Fruit fly (Drosophila melanogaster) whole organism, wandering third instar larva: ENCODE results near the gene Hpr1.

ENCODE experiments used
- Abd-B ChIP-seq: fragments of >200 bp; optimal IDR thresholded peaks from 2 replicates; lab custom pipeline; 2017; ENCODE audit warnings: missing biosample characterization, missing genetic modification characterization
- CG32264 ChIP-seq: fragments of 200-800 bp; sonication (Bioruptor generic); optimal IDR thresholded peaks from 2 replicates; lab custom pipeline; 2016; ENCODE audit warnings: missing biosample characterization, missing genetic modification characterization
- CG9705 ChIP-seq: fragments of 200-800 bp; sonication (Bioruptor generic); optimal IDR thresholded peaks from 2 replicates; lab custom pipeline; 2018; ENCODE audit warnings: missing biosample characterization, mild to moderate bottlenecking, missing genetic modification characterization
- CrebA ChIP-seq: fragments of 200-800 bp; sonication (Bioruptor generic); optimal IDR thresholded peaks from 2 replicates; lab custom pipeline; 2016; ENCODE audit warnings: missing biosample characterization, mild to moderate bottlenecking, missing genetic modification characterization, borderline replicate concordance
- Dfd ChIP-seq: fragments of >200 bp; optimal IDR thresholded peaks from 2 replicates; lab custom pipeline; 2017; ENCODE audit warnings: missing biosample characterization, missing genetic modification characterization
- Dif ChIP-seq: fragments of 200-275, 200-300 bp; sonication (Bioruptor generic); optimal IDR thresholded peaks from 2 replicates; lab custom pipeline; 2018; ENCODE audit warnings: missing biosample characterization, missing genetic modification characterization; ENCODE audit not compliant: partially characterized antibody
- GATAd ChIP-seq: sonication (Bioruptor generic); optimal IDR thresholded peaks from 2 replicates; lab custom pipeline; 2016; ENCODE audit warnings: missing biosample characterization, missing genetic modification characterization
- HLH106 ChIP-seq: fragments of 200-800 bp; optimal IDR thresholded peaks from 3 replicates; lab custom pipeline; 2019; ENCODE audit warnings: missing biosample characterization, mild to moderate bottlenecking, missing genetic modification characterization, moderate library complexity
- Hnf4 ChIP-seq: fragments of 200-800 bp; sonication (Bioruptor generic); optimal IDR thresholded peaks from 2 replicates; lab custom pipeline; 2016; ENCODE audit warnings: missing biosample characterization, mild to moderate bottlenecking, missing genetic modification characterization
- Hr78 ChIP-seq: fragments of >200 bp; optimal IDR thresholded peaks from 2 replicates; lab custom pipeline; 2017; ENCODE audit warnings: missing biosample characterization, missing genetic modification characterization
- Hr83 ChIP-seq: fragments of 200-300 bp; sonication (Bioruptor generic); optimal IDR thresholded peaks from 2 replicates; lab custom pipeline; 2016; ENCODE audit warnings: missing biosample characterization, mild to moderate bottlenecking, missing genetic modification characterization, moderate library complexity; ENCODE audit not compliant: poor library complexity, severe bottlenecking
- Jra ChIP-seq: sonication (Bioruptor generic); optimal IDR thresholded peaks from 2 replicates; lab custom pipeline; 2016; ENCODE audit warnings: missing biosample characterization, missing genetic modification characterization
- Mio ChIP-seq: sonication (Bioruptor generic); optimal IDR thresholded peaks from 2 replicates; lab custom pipeline; 2016; ENCODE audit warnings: missing biosample characterization, missing genetic modification characterization
- Myc ChIP-seq: fragments of >200 bp; optimal IDR thresholded peaks from 2 replicates; lab custom pipeline; 2017
- N ChIP-seq: fragments of >200 bp; optimal IDR thresholded peaks from 2 replicates; lab custom pipeline; 2018; ENCODE audit warnings: missing biosample characterization, missing external identifiers, missing genetic modification characterization
- OdsH ChIP-seq: fragments of 200-800 bp; sonication (Bioruptor generic); optimal IDR thresholded peaks from 2 replicates; lab custom pipeline; 2016; ENCODE audit warnings: missing biosample characterization, mild to moderate bottlenecking, missing genetic modification characterization
- Rel ChIP-seq, 2 experiments: fragments of 200-800 bp; sonication (Bioruptor generic) in 1 of 2; optimal IDR thresholded peaks; 2 replicates in 1 of 2; 3 replicates in 1 of 2; lab custom pipeline; 2016 to 2019; ENCODE audit warnings: mild to moderate bottlenecking in 2 of 2, missing biosample characterization in 2 of 2, missing genetic modification characterization in 2 of 2, moderate library complexity in 1 of 2
- Sp1 ChIP-seq: fragments of 200-800 bp; sonication (Bioruptor generic); optimal IDR thresholded peaks from 3 replicates; lab custom pipeline; 2019; ENCODE audit warnings: missing biosample characterization, mild to moderate bottlenecking, missing genetic modification characterization, moderate library complexity
- Vsx2 ChIP-seq: fragments of 200-300, 225-300 bp; sonication (Bioruptor generic); optimal IDR thresholded peaks from 2 replicates; lab custom pipeline; 2018; ENCODE audit warnings: missing biosample characterization, missing genetic modification characterization; ENCODE audit not compliant: partially characterized antibody
- br ChIP-seq: fragments of 200-800 bp; sonication (Bioruptor generic); optimal IDR thresholded peaks from 2 replicates; lab custom pipeline; 2016; ENCODE audit warnings: missing biosample characterization, missing genetic modification characterization
- brk ChIP-seq: fragments of 200-800 bp; sonication (Bioruptor generic); optimal IDR thresholded peaks from 2 replicates; lab custom pipeline; 2016; ENCODE audit warnings: missing biosample characterization, mild to moderate bottlenecking, missing genetic modification characterization
- dl ChIP-seq, 2 experiments: fragments of 175-275, 200-275 bp in 1 of 2; fragments of 200-275 bp in 1 of 2; sonication (Bioruptor generic); optimal IDR thresholded peaks; lab custom pipeline; 2018; ENCODE audit warnings: mild to moderate bottlenecking in 2 of 2, missing biosample characterization in 2 of 2, missing genetic modification characterization in 2 of 2, moderate library complexity in 2 of 2; ENCODE audit not compliant: partially characterized antibody in 2 of 2, insufficient read depth in 1 of 2
- dmrt93B ChIP-seq: fragments of 200-800 bp; sonication (Bioruptor generic); optimal IDR thresholded peaks from 2 replicates; lab custom pipeline; 2018; ENCODE audit warnings: missing biosample characterization, mild to moderate bottlenecking, missing genetic modification characterization
- dsf ChIP-seq: sonication (Bioruptor generic); optimal IDR thresholded peaks from 2 replicates; lab custom pipeline; 2016; ENCODE audit warnings: missing biosample characterization, missing genetic modification characterization, borderline replicate concordance
- ey ChIP-seq: fragments of 200-800 bp; sonication (Bioruptor generic); optimal IDR thresholded peaks from 2 replicates; lab custom pipeline; 2016; ENCODE audit warnings: missing biosample characterization, missing genetic modification characterization
- foxo ChIP-seq, 2 experiments: fragments of 200-800 bp; sonication (Bioruptor generic); optimal IDR thresholded peaks; 2 replicates in 1 of 2; 3 replicates in 1 of 2; lab custom pipeline; 2016 to 2017; ENCODE audit warnings: missing biosample characterization in 2 of 2, missing genetic modification characterization in 2 of 2
- fru ChIP-seq: fragments of 200-800 bp; sonication (Bioruptor generic); optimal IDR thresholded peaks from 3 replicates; lab custom pipeline; 2016; ENCODE audit warnings: missing biosample characterization, mild to moderate bottlenecking, missing genetic modification characterization
- h ChIP-seq: fragments of 200-800 bp; sonication (Bioruptor generic); optimal IDR thresholded peaks from 3 replicates; lab custom pipeline; 2016; ENCODE audit warnings: missing biosample characterization, mild to moderate bottlenecking, missing genetic modification characterization
- jim ChIP-seq: fragments of 175-275, 200-325 bp; sonication (Bioruptor generic); optimal IDR thresholded peaks from 2 replicates; lab custom pipeline; 2016; ENCODE audit warnings: missing biosample characterization, mild to moderate bottlenecking, missing genetic modification characterization
- lola ChIP-seq: fragments of >200 bp; optimal IDR thresholded peaks from 2 replicates; lab custom pipeline; 2017; ENCODE audit warnings: missing biosample characterization, missing genetic modification characterization
- pan ChIP-seq: fragments of >200 bp; optimal IDR thresholded peaks from 2 replicates; lab custom pipeline; 2017
- psq ChIP-seq: fragments of 200-800 bp; sonication (Bioruptor generic); optimal IDR thresholded peaks from 3 replicates; lab custom pipeline; 2017; ENCODE audit warnings: missing biosample characterization, mild to moderate bottlenecking, missing genetic modification characterization, moderate library complexity
- rgr ChIP-seq: fragments of 200-800 bp; sonication (Bioruptor generic); optimal IDR thresholded peaks from 3 replicates; lab custom pipeline; 2016; ENCODE audit warnings: missing biosample characterization, mild to moderate bottlenecking, missing genetic modification characterization
- sage ChIP-seq: fragments of 200-800 bp; sonication (Bioruptor generic); optimal IDR thresholded peaks from 2 replicates; lab custom pipeline; 2016; ENCODE audit warnings: missing biosample characterization, mild to moderate bottlenecking, missing genetic modification characterization
- sv ChIP-seq: fragments of 200-800 bp; sonication (Bioruptor generic); optimal IDR thresholded peaks from 3 replicates; lab custom pipeline; 2016; ENCODE audit warnings: missing biosample characterization, missing genetic modification characterization
- tai ChIP-seq: sonication (Bioruptor generic); optimal IDR thresholded peaks from 2 replicates; lab custom pipeline; 2016; ENCODE audit warnings: missing biosample characterization, missing genetic modification characterization
- usp ChIP-seq: fragments of >200 bp; optimal IDR thresholded peaks from 2 replicates; lab custom pipeline; 2017; ENCODE audit warnings: missing biosample characterization, missing genetic modification characterization
- woc ChIP-seq: sonication (Bioruptor generic); optimal IDR thresholded peaks from 2 replicates; lab custom pipeline; 2016; ENCODE audit warnings: missing biosample characterization, mild to moderate bottlenecking, missing genetic modification characterization

The Hpr1 gene

dm6 chr3R:5861218-5861902, 40.1 kb upstream of the Hpr1 start:
- no peak for TF ChIP-seq Dfd (GFP tag; lab: Kevin White, UChicago)
- no peak for TF ChIP-seq dl (GFP tag; optimal IDR thresholded peaks at IDR 0.05; lab: Kevin White, UChicago; ENCODE audit: insufficient read depth in 1 of 2, partially characterized antibody in 2 of 2)
- no peak for TF ChIP-seq Myc (lab: Kevin White, UChicago)
- no peak for TF ChIP-seq Rel (GFP tag; optimal IDR thresholded peaks at IDR 0.05; lab: Kevin White, UChicago)
- no peak for TF ChIP-seq Rel (tag; optimal IDR thresholded peaks at IDR 0.05; lab: Kevin White, UChicago)
- TF ChIP-seq Hr83 (GFP tag; lab: Kevin White, UChicago) = peak; percentile 67
- peak; percentile 40 for TF ChIP-seq dmrt93B
- TF ChIP-seq sage (GFP tag; lab: Kevin White, UChicago) = no peak
- TF ChIP-seq Jra (GFP tag; lab: Kevin White, UChicago) = peak; percentile 24
- TF ChIP-seq CrebA (GFP tag; lab: Kevin White, UChicago) = no peak
- TF ChIP-seq CG9705 (GFP tag; lab: Kevin White, UChicago) = no peak
- no peak for TF ChIP-seq br (GFP tag; lab: Kevin White, UChicago)
- TF ChIP-seq GATAd (GFP tag; lab: Kevin White, UChicago) = no peak
- TF ChIP-seq woc (GFP tag; lab: Kevin White, UChicago) = peak; percentile 53
- no peak for TF ChIP-seq CG32264 (GFP tag; lab: Kevin White, UChicago)
- peak; percentile 36 for TF ChIP-seq h (GFP tag; lab: Kevin White, UChicago)
- peak; percentile 46 for TF ChIP-seq psq
- peak; percentile 38 for TF ChIP-seq rgr (GFP tag; lab: Kevin White, UChicago)
- no peak for TF ChIP-seq Vsx2 (GFP tag; lab: Kevin White, UChicago)
- TF ChIP-seq Dif = no peak
- TF ChIP-seq tai (GFP tag; lab: Kevin White, UChicago) = no peak
- no peak for TF ChIP-seq usp (GFP tag; lab: Kevin White, UChicago)
- TF ChIP-seq pan (lab: Kevin White, UChicago) = no peak
- no peak for TF ChIP-seq jim (GFP tag; lab: Kevin White, UChicago)
- no peak for TF ChIP-seq lola (GFP tag; lab: Kevin White, UChicago)
- TF ChIP-seq N (GFP tag; lab: Kevin White, UChicago) = no peak
- peak in 1 of 2 experiments; percentile 59 for TF ChIP-seq foxo (GFP tag; optimal IDR thresholded peaks at IDR 0.05; lab: Kevin White, UChicago)
- no peak for TF ChIP-seq Mio
- TF ChIP-seq dsf (GFP tag; lab: Kevin White, UChicago) = no peak
- TF ChIP-seq fru (GFP tag; lab: Kevin White, UChicago) = peak; percentile 39
- no peak for TF ChIP-seq Abd-B (GFP tag; lab: Kevin White, UChicago)
- TF ChIP-seq Hr78 (GFP tag; lab: Kevin White, UChicago) = no peak
- no peak for TF ChIP-seq HLH106 (tag; lab: Kevin White, UChicago)
- peak; percentile 39 for TF ChIP-seq OdsH (GFP tag; lab: Kevin White, UChicago)
- peak; percentile 59 for TF ChIP-seq ey (GFP tag; lab: Kevin White, UChicago)
- TF ChIP-seq sv = peak; percentile 50
- no peak for TF ChIP-seq Hnf4 (GFP tag; lab: Kevin White, UChicago)
- TF ChIP-seq brk = no peak
- TF ChIP-seq Sp1 (GFP tag; lab: Kevin White, UChicago) = peak; percentile 35

dm6 chr3R:5860736-5861217, 39.5 kb upstream of the Hpr1 start:
- TF ChIP-seq Dif (peak; percentile 7), N (GFP tag; lab: Kevin White, UChicago) (no peak), rgr (GFP tag; lab: Kevin White, UChicago) (no peak), Mio (no peak)
